Fruit fly (Drosophila melanogaster) whole organism, adult: ENCODE results near the gene CG33689.

Source experiments
- CG14711 ChIP-seq: fragments of 200-800 bp; sonication (Bioruptor generic); optimal IDR thresholded peaks from 2 replicates; lab custom pipeline; 2018; ENCODE audit warnings: missing biosample characterization, mild to moderate bottlenecking, missing genetic modification characterization, moderate library complexity
- CG33017 ChIP-seq: fragments of 200-800 bp; sonication (Bioruptor generic); optimal IDR thresholded peaks from 2 replicates; lab custom pipeline; 2018; ENCODE audit warnings: missing biosample characterization, mild to moderate bottlenecking, missing genetic modification characterization, moderate library complexity
- CG7101 ChIP-seq: fragments of 200-800 bp; sonication (Bioruptor generic); optimal IDR thresholded peaks from 2 replicates; lab custom pipeline; 2018; ENCODE audit warnings: missing biosample characterization, mild to moderate bottlenecking, missing genetic modification characterization, moderate library complexity
- Clk ChIP-seq: fragments of 200-800 bp; sonication (Bioruptor generic); optimal IDR thresholded peaks from 2 replicates; lab custom pipeline; 2017; ENCODE audit warnings: missing biosample characterization, missing genetic modification characterization
- Hr96 ChIP-seq: fragments of 200-800 bp; sonication (Bioruptor generic); optimal IDR thresholded peaks from 2 replicates; lab custom pipeline; 2016; ENCODE audit warnings: missing biosample characterization, missing genetic modification characterization

DNA sequence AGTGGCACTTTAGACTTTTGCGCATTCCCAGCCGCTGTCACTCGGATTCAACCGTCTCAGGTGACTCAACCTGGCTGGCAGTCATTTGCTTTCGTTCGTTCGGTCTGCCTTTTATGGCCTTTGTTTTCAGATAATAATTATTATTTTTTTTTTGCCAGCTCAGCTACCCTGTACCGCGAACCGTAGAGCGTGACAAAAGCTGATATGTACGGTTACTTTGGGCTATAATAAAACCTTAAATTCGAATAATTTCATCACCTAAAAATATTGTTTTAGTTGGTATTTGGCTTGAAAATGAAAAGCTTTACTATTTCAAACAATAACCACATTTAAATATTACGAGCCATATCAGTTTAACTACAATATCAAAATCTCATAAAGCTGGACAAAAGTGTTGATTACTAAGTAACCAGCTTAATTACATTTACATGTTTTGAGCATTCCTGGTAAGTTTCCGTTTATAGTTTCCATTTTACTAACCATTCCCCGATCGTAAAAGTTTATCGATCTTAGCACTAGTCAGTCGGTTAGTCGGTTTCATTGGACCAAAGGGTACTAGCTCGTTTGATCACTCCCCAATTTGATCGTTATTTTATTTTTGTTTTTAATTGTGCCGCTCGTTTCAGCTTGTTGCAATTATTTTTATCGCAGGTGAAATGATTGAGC is 49.0 kb upstream of the CG33689 start:
- TF ChIP-seq CG33017 (tag; lab: Kevin White, UChicago) (no peak), CG14711 (no peak), Hr96 (GFP tag; lab: Kevin White, UChicago) (peak; percentile 0), CG7101 (no peak), Clk (no peak)
